Worm (Caenorhabditis elegans) whole organism, L2 larva: ENCODE results near the gene nhr-183.
A peak's percentile ranks its signal among the peaks of the same experiment; 100 is the strongest.
"Not testable (repeated sequence)": the region's sequence is repeated elsewhere in the genome, so short reads cannot be mapped to it uniquely, and the experiment has no call there.

ENCODE experiments used
- C34F6.9 ChIP-seq: fragments of 150-350 bp; optimal IDR thresholded peaks from 2 replicates; lab custom pipeline; 2014; ENCODE audit warnings: missing biosample characterization, missing genetic modification characterization
- F13H6.1 ChIP-seq: sonication (generic microtip); optimal IDR thresholded peaks from 2 replicates; lab custom pipeline; 2016; ENCODE audit warnings: missing genetic modification characterization, missing compliant biosample characterization
- R02D3.7 ChIP-seq: fragments of 150-350 bp; optimal IDR thresholded peaks from 2 replicates; lab custom pipeline; 2014; ENCODE audit warnings: missing biosample characterization, missing genetic modification characterization
- alr-1 ChIP-seq: fragments of 150-350 bp; optimal IDR thresholded peaks from 2 replicates; lab custom pipeline; 2014; ENCODE audit warnings: missing biosample characterization, missing genetic modification characterization
- ama-1 ChIP-seq: fragments of 150-350 bp; optimal IDR thresholded peaks from 2 replicates; lab custom pipeline; 2018; ENCODE audit warnings: inconsistent platforms
- blmp-1 ChIP-seq: sonication (generic microtip); optimal IDR thresholded peaks from 2 replicates; lab custom pipeline; 2017; ENCODE audit warnings: missing genetic modification characterization, mild to moderate bottlenecking, missing compliant biosample characterization, antibody characterized with exemption, moderate library complexity; ENCODE audit not compliant: insufficient read depth
- ceh-16 ChIP-seq: fragments of 150-350 bp; optimal IDR thresholded peaks from 2 replicates; lab custom pipeline; 2014; ENCODE audit warnings: missing biosample characterization, missing genetic modification characterization
- ceh-82 ChIP-seq: fragments of 150-350 bp; optimal IDR thresholded peaks from 2 replicates; lab custom pipeline; 2014; ENCODE audit warnings: missing biosample characterization, missing genetic modification characterization
- crh-2 ChIP-seq: sonication (generic microtip); optimal IDR thresholded peaks from 2 replicates; lab custom pipeline; 2017; ENCODE audit warnings: missing biosample characterization, missing genetic modification characterization
- dmd-4 ChIP-seq: sonication (generic microtip); optimal IDR thresholded peaks from 2 replicates; lab custom pipeline; 2017; ENCODE audit warnings: missing biosample characterization, missing genetic modification characterization
- elt-1 ChIP-seq: fragments of 150-350 bp; optimal IDR thresholded peaks from 2 replicates; lab custom pipeline; 2014; ENCODE audit warnings: missing biosample characterization, missing genetic modification characterization
- elt-3 ChIP-seq: sonication (generic microtip); optimal IDR thresholded peaks from 2 replicates; lab custom pipeline; 2017; ENCODE audit warnings: missing biosample characterization, missing genetic modification characterization
- fos-1 ChIP-seq: fragments of 150-350 bp; optimal IDR thresholded peaks from 2 replicates; lab custom pipeline; 2014; ENCODE audit warnings: missing biosample characterization, missing genetic modification characterization
- gmeb-1 ChIP-seq: fragments of 150-350 bp; optimal IDR thresholded peaks from 2 replicates; lab custom pipeline; 2014; ENCODE audit warnings: missing biosample characterization, missing genetic modification characterization
- lin-11 ChIP-seq: fragments of 150-350 bp; sonication (generic microtip); optimal IDR thresholded peaks from 2 replicates; lab custom pipeline; 2014; ENCODE audit warnings: missing biosample characterization, missing genetic modification characterization, inconsistent platforms, mixed read lengths
- lin-13 ChIP-seq: fragments of 150-350 bp; optimal IDR thresholded peaks from 2 replicates; lab custom pipeline; 2014; ENCODE audit warnings: missing biosample characterization, missing genetic modification reagents, missing genetic modification characterization
- lin-39 ChIP-seq: fragments of 150-350 bp; optimal IDR thresholded peaks from 2 replicates; lab custom pipeline; 2014; ENCODE audit warnings: missing biosample characterization, missing genetic modification reagents, missing genetic modification characterization
- lsy-2 ChIP-seq, 2 experiments: fragments of 150-350 bp in 1 of 2; sonication (generic microtip) in 1 of 2; optimal IDR thresholded peaks; 2 replicates each; lab custom pipeline; 2014 to 2017; ENCODE audit warnings: missing biosample characterization in 2 of 2, missing genetic modification characterization in 2 of 2
- mbf-1 ChIP-seq: sonication (generic microtip); optimal IDR thresholded peaks from 2 replicates; lab custom pipeline; 2017; ENCODE audit warnings: missing biosample characterization, missing genetic modification characterization
- nhr-10 ChIP-seq: sonication (generic microtip); optimal IDR thresholded peaks from 2 replicates; lab custom pipeline; 2017; ENCODE audit warnings: missing biosample characterization, missing genetic modification characterization
- nhr-11 ChIP-seq: fragments of 150-350 bp; optimal IDR thresholded peaks from 2 replicates; lab custom pipeline; 2014; ENCODE audit warnings: missing biosample characterization, missing genetic modification characterization
- nhr-129 ChIP-seq: fragments of 150-350 bp; optimal IDR thresholded peaks from 2 replicates; lab custom pipeline; 2014; ENCODE audit warnings: missing biosample characterization, missing genetic modification characterization
- nhr-21 ChIP-seq: fragments of 150-350 bp; optimal IDR thresholded peaks from 2 replicates; lab custom pipeline; 2014; ENCODE audit warnings: missing biosample characterization, missing genetic modification characterization
- nhr-23 ChIP-seq: fragments of 150-350 bp; optimal IDR thresholded peaks from 2 replicates; lab custom pipeline; 2014; ENCODE audit warnings: missing biosample characterization, missing genetic modification reagents, missing genetic modification characterization
- nhr-237 ChIP-seq: fragments of 150-350 bp; optimal IDR thresholded peaks from 2 replicates; lab custom pipeline; 2014; ENCODE audit warnings: missing biosample characterization, missing genetic modification characterization
- nhr-25 ChIP-seq: fragments of 150-350 bp; sonication (generic microtip); optimal IDR thresholded peaks from 3 replicates; lab custom pipeline; 2014; ENCODE audit warnings: missing biosample characterization, missing genetic modification characterization
- nhr-6 ChIP-seq: fragments of 150-350 bp; optimal IDR thresholded peaks from 2 replicates; lab custom pipeline; 2014; ENCODE audit warnings: missing biosample characterization, missing genetic modification characterization
- nhr-77 ChIP-seq: fragments of 150-350 bp; optimal IDR thresholded peaks from 2 replicates; lab custom pipeline; 2014; ENCODE audit warnings: missing biosample characterization, missing genetic modification characterization
- peb-1 ChIP-seq: fragments of 150-350 bp; optimal IDR thresholded peaks from 2 replicates; lab custom pipeline; 2014; ENCODE audit warnings: missing biosample characterization, missing genetic modification characterization
- sem-4 ChIP-seq: fragments of 150-350 bp; optimal IDR thresholded peaks from 2 replicates; lab custom pipeline; 2014; ENCODE audit warnings: missing biosample characterization, missing genetic modification reagents, missing genetic modification characterization
- skn-1 ChIP-seq: sonication (generic microtip); optimal IDR thresholded peaks from 2 replicates; lab custom pipeline; 2017; ENCODE audit warnings: missing biosample characterization, missing genetic modification characterization
- sma-3 ChIP-seq: sonication (generic microtip); optimal IDR thresholded peaks from 2 replicates; lab custom pipeline; 2016; ENCODE audit warnings: missing genetic modification reagents, missing genetic modification characterization, missing compliant biosample characterization
- sma-9 ChIP-seq, 2 experiments: fragments of 150-350 bp in 1 of 2; sonication (generic microtip) in 1 of 2; optimal IDR thresholded peaks; 2 replicates each; lab custom pipeline; 2014 to 2016; ENCODE audit warnings: missing genetic modification characterization in 2 of 2, mild to moderate bottlenecking in 1 of 2, missing biosample characterization in 1 of 2, missing compliant biosample characterization in 1 of 2, missing genetic modification reagents in 1 of 2, moderate library complexity in 1 of 2
- unc-55 ChIP-seq: fragments of 150-350 bp; sonication (generic microtip); optimal IDR thresholded peaks from 3 replicates; lab custom pipeline; 2014; ENCODE audit warnings: missing biosample characterization, missing genetic modification reagents, missing genetic modification characterization
- unc-62 ChIP-seq: fragments of 150-350 bp; optimal IDR thresholded peaks from 2 replicates; lab custom pipeline; 2014; ENCODE audit warnings: missing biosample characterization, missing genetic modification reagents, missing genetic modification characterization
- zag-1 ChIP-seq: fragments of 150-350 bp; optimal IDR thresholded peaks from 2 replicates; lab custom pipeline; 2014; ENCODE audit warnings: missing biosample characterization, missing genetic modification characterization
- ztf-1 ChIP-seq: fragments of 200-800 bp; sonication (Bioruptor generic); conservative IDR thresholded peaks from 2 replicates; pipeline ENCODE4 v1.3.6; 2022; ENCODE audit warnings: missing genetic modification characterization, missing compliant biosample characterization
- ztf-11 ChIP-seq: sonication (generic microtip); optimal IDR thresholded peaks from 2 replicates; lab custom pipeline; 2017; ENCODE audit warnings: missing biosample characterization, missing genetic modification characterization
- ztf-4 ChIP-seq: fragments of 150-350 bp; optimal IDR thresholded peaks from 2 replicates; lab custom pipeline; 2014; ENCODE audit warnings: missing biosample characterization, missing genetic modification characterization

Gene nhr-183

DNA sequence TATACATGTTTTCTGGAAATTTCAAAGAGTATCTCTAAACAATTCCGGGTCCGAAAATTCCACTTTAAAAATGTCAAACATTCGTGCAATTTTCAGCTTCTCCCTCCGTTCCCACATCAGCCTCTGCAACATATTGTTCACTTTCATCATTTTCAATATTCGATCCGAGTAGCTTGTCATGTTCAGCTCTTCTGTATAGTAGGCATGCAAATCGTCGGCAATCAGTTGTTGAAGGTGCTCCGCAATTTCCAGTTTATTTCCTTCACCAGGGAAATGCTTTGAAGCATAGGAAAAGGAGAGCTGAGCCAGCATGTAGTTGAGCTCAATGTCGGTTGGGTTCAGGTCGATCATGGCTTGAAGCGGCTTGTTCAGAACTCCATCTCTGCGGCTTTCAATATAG is 491 bp upstream of the nhr-183 start:
- TF ChIP-seq nhr-25: no peak
- TF ChIP-seq nhr-11 (tag; lab: Kevin White, UChicago): no peak
- TF ChIP-seq sma-9 (GFP tag; optimal IDR thresholded peaks at IDR 0.05; lab: Kevin White, UChicago): no peak
- no peak for TF ChIP-seq sma-9 (tag; optimal IDR thresholded peaks at IDR 0.05; lab: Kevin White, UChicago)
- TF ChIP-seq nhr-23: no peak
- no peak for TF ChIP-seq gmeb-1 (tag; lab: Kevin White, UChicago)
- TF ChIP-seq nhr-6: no peak
- no peak for TF ChIP-seq fos-1 (tag; lab: Kevin White, UChicago)
- TF ChIP-seq R02D3.7: no peak

DNA sequence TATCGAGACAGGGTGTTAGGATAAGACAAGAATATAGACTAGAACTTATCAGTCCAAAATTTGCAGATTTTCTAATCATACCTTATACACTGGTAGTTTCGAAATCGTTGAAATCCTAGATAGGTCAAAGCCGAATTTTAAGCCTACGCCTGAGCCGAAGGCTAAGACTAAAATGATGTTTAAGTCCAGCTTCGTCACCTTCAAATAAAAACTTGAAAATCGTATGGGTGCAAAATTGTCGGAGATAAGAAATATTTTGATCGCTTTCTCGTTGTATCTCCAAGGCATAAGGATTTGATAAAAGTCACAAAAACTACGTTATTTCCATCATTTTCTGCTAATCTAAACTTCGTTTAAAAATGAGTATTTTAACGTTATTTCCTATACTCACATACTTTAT is 3.8 kb downstream of the nhr-183 start, which contains the start of gene F41B5.12:
TSS of gene F41B5.12 (plus strand) at position 301 of the 400 bp plus-strand sequence.
- TF ChIP-seq elt-3 (tag; lab: Kevin White, UChicago): no peak
- TF ChIP-seq sma-3: no peak
- no peak for TF ChIP-seq nhr-129 (tag; lab: Kevin White, UChicago)
- no peak for TF ChIP-seq lin-11 (tag; lab: Kevin White, UChicago)
- no peak for TF ChIP-seq nhr-77 (tag; lab: Kevin White, UChicago)

DNA sequence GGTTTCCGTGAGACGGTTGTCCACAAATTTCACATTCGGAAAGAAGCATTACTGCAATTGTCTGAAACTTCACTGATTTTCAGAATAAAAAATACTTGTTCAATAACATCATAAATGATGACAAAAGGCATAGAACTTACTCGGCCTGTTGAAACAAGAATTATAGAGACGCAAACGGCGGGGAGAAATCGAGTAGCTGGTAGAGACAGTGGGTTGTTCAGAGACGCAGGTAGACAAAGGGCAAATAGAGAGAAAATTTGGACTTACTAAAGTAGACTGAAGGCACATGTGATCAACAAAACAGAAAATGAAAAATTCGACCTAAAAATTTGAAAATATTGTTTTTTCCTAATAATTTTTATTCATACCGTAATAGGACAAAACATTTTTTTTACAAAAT is 4.7 kb downstream of the nhr-183 start, which contains the start of gene nhr-182:
TSS of gene nhr-182 (minus strand) at position 178 of the 400 bp plus-strand sequence.
- TF ChIP-seq F13H6.1 (tag; lab: Kevin White, UChicago) (peak; percentile 6), ceh-82 (tag; lab: Kevin White, UChicago) (no peak), nhr-23 (no peak), sma-3 (no peak), peb-1 (no peak), gmeb-1 (tag; lab: Kevin White, UChicago) (no peak), nhr-25 (no peak), R02D3.7 (no peak), lin-39 (tag; lab: Kevin White, UChicago) (no peak), nhr-6 (no peak), nhr-11 (tag; lab: Kevin White, UChicago) (no peak), zag-1 (no peak), blmp-1 (tag; lab: Kevin White, UChicago) (no peak), ama-1 (lab: Kevin White, UChicago) (no peak), unc-55 (no peak), sem-4 (no peak), nhr-21 (tag; lab: Kevin White, UChicago) (no peak), crh-2 (tag; lab: Kevin White, UChicago) (peak; percentile 49), nhr-237 (tag; lab: Kevin White, UChicago) (no peak), nhr-10 (tag; lab: Kevin White, UChicago) (no peak), elt-3 (tag; lab: Kevin White, UChicago) (no peak), alr-1 (tag; lab: Kevin White, UChicago) (no peak), C34F6.9 (tag; lab: Kevin White, UChicago) (peak; percentile 27), fos-1 (tag; lab: Kevin White, UChicago) (peak; percentile 18), ztf-1 (GFP tag; lab: Robert Waterston, UW) (no peak), elt-1 (no peak), sma-9 (GFP tag; optimal IDR thresholded peaks at IDR 0.05; lab: Kevin White, UChicago) (peak; percentile 19), sma-9 (tag; optimal IDR thresholded peaks at IDR 0.05; lab: Kevin White, UChicago) (no peak), nhr-129 (tag; lab: Kevin White, UChicago) (peak; percentile 28), lsy-2 (tag; optimal IDR thresholded peaks at IDR 0.05; lab: Kevin White, UChicago) (peak in 1 of 2 experiments; percentile 28), dmd-4 (no peak), ztf-11 (no peak), mbf-1 (tag; lab: Kevin White, UChicago) (no peak), skn-1 (tag; lab: Kevin White, UChicago) (peak; percentile 86), lin-11 (tag; lab: Kevin White, UChicago) (no peak), ceh-16 (tag; lab: Kevin White, UChicago) (no peak), ztf-4 (tag; lab: Kevin White, UChicago) (no peak), unc-62 (no peak), lin-13 (GFP tag; lab: Kevin White, UChicago) (no peak)

DNA sequence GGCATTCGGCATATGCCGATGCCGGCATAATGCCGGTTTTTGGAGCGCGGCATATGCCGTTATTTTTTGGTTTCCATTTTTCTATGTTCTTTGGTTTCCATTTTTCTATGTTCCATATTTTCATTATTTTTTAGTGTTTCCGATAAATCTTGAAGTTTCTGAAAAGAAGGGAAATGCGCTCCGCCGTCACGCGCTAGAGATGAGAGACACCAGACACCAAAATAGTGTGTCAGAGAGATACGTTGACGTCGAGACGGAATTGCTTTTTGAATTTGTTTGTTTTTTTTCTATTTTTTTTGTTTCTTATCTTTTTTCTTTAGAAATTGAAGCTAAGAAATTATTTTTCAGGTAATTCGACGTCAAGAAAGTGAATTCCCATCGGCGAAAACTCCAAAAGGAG is 9.2 kb downstream of the nhr-183 start, which contains the start of gene F41B5.1:
TSS of gene F41B5.1 (plus strand) at position 343 of the 400 bp plus-strand sequence.
- TF ChIP-seq nhr-10, elt-3, nhr-77 (tag; lab: Kevin White, UChicago): not testable (repeated sequence)
